Worm (Caenorhabditis elegans) whole organism, L1 larva: Measurements from ENCODE around the gene srm-1.

ENCODE experiments used
- C04F5.9 ChIP-seq: sonication (generic microtip); optimal IDR thresholded peaks from 2 replicates; lab custom pipeline; 2016; ENCODE audit warnings: missing genetic modification characterization, missing compliant biosample characterization
- C34B4.2 ChIP-seq: sonication (generic microtip); optimal IDR thresholded peaks from 2 replicates; lab custom pipeline; 2017; ENCODE audit warnings: mild to moderate bottlenecking, missing genetic modification characterization, missing compliant biosample characterization
- F16B12.6 ChIP-seq: fragments of 150-350 bp; optimal IDR thresholded peaks from 2 replicates; lab custom pipeline; 2014; ENCODE audit warnings: missing biosample characterization, missing genetic modification characterization
- aha-1 ChIP-seq: fragments of 150-350 bp; optimal IDR thresholded peaks from 2 replicates; lab custom pipeline; 2014; ENCODE audit warnings: missing biosample characterization, missing genetic modification characterization
- ama-1 ChIP-seq: fragments of 150-350 bp; optimal IDR thresholded peaks from 2 replicates; lab custom pipeline; 2014
- blmp-1 ChIP-seq: fragments of 150-350 bp; optimal IDR thresholded peaks from 2 replicates; lab custom pipeline; 2014; ENCODE audit warnings: missing biosample characterization, missing genetic modification characterization
- ceh-90 ChIP-seq: sonication (generic microtip); optimal IDR thresholded peaks from 2 replicates; lab custom pipeline; 2016; ENCODE audit warnings: missing genetic modification characterization, missing compliant biosample characterization
- ces-1 ChIP-seq: fragments of 150-350 bp; optimal IDR thresholded peaks from 2 replicates; lab custom pipeline; 2014; ENCODE audit warnings: missing biosample characterization, missing genetic modification reagents, missing genetic modification characterization
- efl-1 ChIP-seq, 4 experiments: fragments of 150-350 bp; optimal IDR thresholded peaks in 3 of 4; peaks in 1 of 4; 1 replicate in 1 of 4; 2 replicates in 3 of 4; lab custom pipeline; 2014; ENCODE audit warnings: missing biosample characterization in 2 of 4, missing genetic modification characterization in 2 of 4, missing genetic modification reagents in 2 of 4
- efl-3 ChIP-seq: fragments of 200-800 bp; sonication (Bioruptor generic); optimal IDR thresholded peaks from 2 replicates; lab custom pipeline; 2018; ENCODE audit warnings: mild to moderate bottlenecking, missing genetic modification characterization, missing compliant biosample characterization
- elt-2 ChIP-seq: sonication (generic microtip); optimal IDR thresholded peaks from 2 replicates; lab custom pipeline; 2016; ENCODE audit warnings: missing genetic modification characterization, mild to moderate bottlenecking, inconsistent platforms, missing compliant biosample characterization, missing genetic modification reagents
- fkh-8 ChIP-seq: sonication (generic microtip); optimal IDR thresholded peaks from 2 replicates; lab custom pipeline; 2016; ENCODE audit warnings: mild to moderate bottlenecking, missing genetic modification characterization, missing compliant biosample characterization
- grh-1 ChIP-seq: fragments of 200-800 bp; sonication (Bioruptor generic); IDR thresholded peaks from 2 replicates; pipeline ENCODE4 v1.3.6; 2022; ENCODE audit warnings: missing genetic modification reagents, missing genetic modification characterization, missing compliant biosample characterization
- hlh-17 ChIP-seq: fragments of 200-800 bp; sonication (Bioruptor generic); optimal IDR thresholded peaks from 2 replicates; lab custom pipeline; 2018; ENCODE audit warnings: missing genetic modification characterization, mild to moderate bottlenecking, missing compliant biosample characterization, moderate library complexity, borderline replicate concordance
- hlh-4 ChIP-seq: sonication (generic microtip); optimal IDR thresholded peaks from 2 replicates; lab custom pipeline; 2016; ENCODE audit warnings: mild to moderate bottlenecking, missing genetic modification characterization, missing compliant biosample characterization
- irx-1 ChIP-seq: sonication (generic microtip); optimal IDR thresholded peaks from 2 replicates; lab custom pipeline; 2016; ENCODE audit warnings: missing genetic modification characterization, missing compliant biosample characterization
- lin-13 ChIP-seq: fragments of 150-350 bp; optimal IDR thresholded peaks from 2 replicates; lab custom pipeline; 2014; ENCODE audit warnings: missing biosample characterization, missing genetic modification reagents, missing genetic modification characterization
- lin-14 ChIP-seq: fragments of 200-800 bp; sonication (Bioruptor generic); optimal IDR thresholded peaks from 2 replicates; lab custom pipeline; 2018; ENCODE audit warnings: mild to moderate bottlenecking, missing genetic modification characterization, moderate library complexity, missing compliant biosample characterization
- lin-39 ChIP-seq: fragments of 150-350 bp; optimal IDR thresholded peaks from 2 replicates; lab custom pipeline; 2014; ENCODE audit warnings: missing biosample characterization, missing genetic modification reagents, missing genetic modification characterization
- lir-3 ChIP-seq: sonication (generic microtip); optimal IDR thresholded peaks from 2 replicates; lab custom pipeline; 2016; ENCODE audit warnings: mild to moderate bottlenecking, missing genetic modification characterization, moderate library complexity, missing compliant biosample characterization; ENCODE audit not compliant: poor library complexity
- mab-9 ChIP-seq: fragments of 200-800 bp; sonication (Bioruptor generic); IDR thresholded peaks from 2 replicates; pipeline ENCODE4 v1.3.6; 2022; ENCODE audit warnings: missing genetic modification reagents, missing genetic modification characterization, missing compliant biosample characterization
- nhr-11 ChIP-seq: fragments of 150-350 bp; optimal IDR thresholded peaks from 2 replicates; lab custom pipeline; 2014; ENCODE audit warnings: missing biosample characterization, missing genetic modification characterization
- nhr-12 ChIP-seq: sonication (generic microtip); optimal IDR thresholded peaks from 2 replicates; lab custom pipeline; 2017; ENCODE audit warnings: missing biosample characterization, missing genetic modification characterization
- nhr-28 ChIP-seq: fragments of 150-350 bp; optimal IDR thresholded peaks from 2 replicates; lab custom pipeline; 2014; ENCODE audit warnings: missing biosample characterization, missing genetic modification characterization
- nhr-76 ChIP-seq: sonication (generic microtip); optimal IDR thresholded peaks from 2 replicates; lab custom pipeline; 2017; ENCODE audit warnings: missing biosample characterization, missing genetic modification characterization
- nhr-77 ChIP-seq: fragments of 150-350 bp; optimal IDR thresholded peaks from 2 replicates; lab custom pipeline; 2014; ENCODE audit warnings: missing biosample characterization, missing genetic modification characterization
- nhr-84 ChIP-seq: sonication (generic microtip); optimal IDR thresholded peaks from 2 replicates; lab custom pipeline; 2017; ENCODE audit warnings: missing biosample characterization, missing genetic modification characterization
- nhr-85 ChIP-seq: sonication (generic microtip); peaks from one replicate; lab custom pipeline; 2016; ENCODE audit warnings: missing genetic modification characterization, inconsistent platforms, missing compliant biosample characterization
- nhr-90 ChIP-seq: sonication (generic microtip); optimal IDR thresholded peaks from 2 replicates; lab custom pipeline; 2016; ENCODE audit warnings: mild to moderate bottlenecking, missing genetic modification characterization, missing compliant biosample characterization; ENCODE audit not compliant: poor library complexity
- pqm-1 ChIP-seq: sonication (generic microtip); optimal IDR thresholded peaks from 3 replicates; lab custom pipeline; 2017; ENCODE audit warnings: missing biosample characterization, missing genetic modification characterization
- snpc-4 ChIP-seq: fragments of 150-350 bp; optimal IDR thresholded peaks from 2 replicates; lab custom pipeline; 2014; ENCODE audit warnings: missing biosample characterization, missing genetic modification characterization
- sptf-1 ChIP-seq: fragments of 150-350 bp; optimal IDR thresholded peaks from 2 replicates; lab custom pipeline; 2014; ENCODE audit warnings: missing biosample characterization, missing genetic modification characterization
- swsn-7 ChIP-seq: sonication (generic microtip); optimal IDR thresholded peaks from 2 replicates; lab custom pipeline; 2016; ENCODE audit warnings: missing genetic modification characterization, missing compliant biosample characterization
- tlp-1 ChIP-seq: fragments of 150-350 bp; optimal IDR thresholded peaks from 2 replicates; lab custom pipeline; 2014; ENCODE audit warnings: missing biosample characterization, missing genetic modification characterization
- unc-30 ChIP-seq: sonication (generic microtip); optimal IDR thresholded peaks from 2 replicates; lab custom pipeline; 2017; ENCODE audit warnings: missing biosample characterization, missing genetic modification characterization
- unc-86 ChIP-seq: sonication (generic microtip); optimal IDR thresholded peaks from 2 replicates; lab custom pipeline; 2016; ENCODE audit warnings: missing genetic modification characterization, missing compliant biosample characterization
- zag-1 ChIP-seq: fragments of 150-350 bp; optimal IDR thresholded peaks from 2 replicates; lab custom pipeline; 2014; ENCODE audit warnings: missing biosample characterization, missing genetic modification characterization
- ztf-4 ChIP-seq: fragments of 150-350 bp; optimal IDR thresholded peaks from 2 replicates; lab custom pipeline; 2014; ENCODE audit warnings: missing biosample characterization, missing genetic modification characterization

Gene srm-1

DNA sequence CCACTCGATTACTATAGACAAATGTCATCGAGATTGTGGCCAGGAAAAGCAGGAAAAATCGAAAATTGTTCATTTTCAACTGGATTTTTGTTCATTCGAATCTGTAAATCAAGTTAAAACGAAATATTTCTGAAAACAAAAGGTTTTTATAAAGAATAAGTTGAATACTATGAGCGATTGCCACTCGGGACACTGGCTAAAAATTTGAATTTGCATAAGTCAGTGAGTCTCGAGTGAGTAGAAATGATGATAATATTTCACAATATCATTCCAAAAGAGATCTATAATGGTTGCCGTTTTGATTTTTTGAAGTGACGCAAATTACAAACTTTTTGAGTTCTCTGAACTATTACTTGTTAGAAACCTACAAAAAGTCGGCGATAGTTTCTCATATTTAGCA lies 8.2 kb downstream of the srm-1 start, which contains the start of gene T28H11.8:
T28H11.8 (minus strand) TSS at position 101 of the 400 bp plus-strand sequence.
- no peak for TF ChIP-seq unc-30 (tag; lab: Kevin White, UChicago)
- no peak for TF ChIP-seq zag-1
- TF ChIP-seq, all 84 proteins: peak for 0

DNA sequence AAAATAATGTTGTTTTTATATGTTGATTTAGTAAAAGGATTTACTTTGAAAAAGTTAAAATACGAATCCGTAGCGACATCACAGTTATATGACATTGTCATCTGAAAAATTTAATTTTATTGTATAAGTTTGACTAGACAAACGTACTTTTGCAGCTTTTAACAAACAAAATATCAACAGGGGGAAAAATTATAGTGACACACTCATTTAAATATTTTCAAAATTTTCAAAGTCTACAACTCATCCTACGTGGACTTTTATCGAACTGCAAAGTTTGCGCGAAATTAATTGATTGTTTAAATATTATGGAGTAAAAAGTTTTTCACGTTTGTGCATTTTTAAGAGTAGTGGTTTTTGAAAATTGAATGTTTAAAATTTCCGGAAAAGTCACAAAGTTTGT lies 13.3 kb downstream of the srm-1 start, which contains the start of gene C09B9.85:
C09B9.85 (minus strand) TSS at position 101 of the 400 bp plus-strand sequence.
- TF ChIP-seq nhr-28 (tag; lab: Kevin White, UChicago) (no peak), irx-1 (tag; lab: Kevin White, UChicago) (no peak), nhr-77 (tag; lab: Kevin White, UChicago) (no peak), mab-9 (no peak), nhr-90 (no peak), zag-1 (no peak), fkh-8 (tag; lab: Kevin White, UChicago) (no peak), nhr-12 (tag; lab: Kevin White, UChicago) (no peak), efl-3 (GFP tag; lab: Kevin White, UChicago) (no peak), ztf-4 (no peak), efl-1 (optimal IDR thresholded peaks at IDR 0.05; lab: Kevin White, UChicago) (no peak), efl-1 (GFP tag; optimal IDR thresholded peaks at IDR 0.05 in 1 of 2; lab: Kevin White, UChicago) (no peak), elt-2 (tag; lab: Kevin White, UChicago) (no peak)
- TF ChIP-seq, all 84 proteins: peak for 0

DNA sequence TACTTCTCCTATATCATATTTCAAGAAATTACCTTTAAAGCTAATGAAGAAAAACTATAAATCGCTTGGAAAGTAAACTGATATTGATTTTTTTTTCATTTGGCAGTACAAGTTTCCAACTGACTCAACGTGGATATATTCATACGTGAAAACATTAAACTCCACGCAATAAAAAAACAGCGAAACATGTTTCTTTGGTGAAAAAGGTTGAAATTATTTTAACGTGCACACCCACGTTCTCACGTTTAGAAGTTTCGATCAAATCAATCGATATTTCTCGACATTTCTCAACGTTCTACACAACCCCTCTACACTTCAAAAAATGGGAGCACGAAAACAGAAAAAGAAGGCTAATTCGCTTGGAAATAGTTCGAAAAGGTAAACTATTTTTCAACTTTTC lies 16.6 kb downstream of the srm-1 start, which contains the start of the genes best-6 and C09B9.2:
best-6 (minus strand) TSS at position 101 of the 400 bp plus-strand sequence.
C09B9.2 (plus strand) TSS at position 314 of the 400 bp plus-strand sequence.
- TF ChIP-seq sptf-1 (tag; lab: Kevin White, UChicago) = no peak
- TF ChIP-seq nhr-76 (tag; lab: Kevin White, UChicago) = no peak
- TF ChIP-seq pqm-1 = no peak
- TF ChIP-seq nhr-85 (tag; lab: Kevin White, UChicago) = no peak
- no peak for TF ChIP-seq fkh-8 (tag; lab: Kevin White, UChicago)
- no peak for TF ChIP-seq snpc-4 (tag; lab: Kevin White, UChicago)
- no peak for TF ChIP-seq blmp-1 (tag; lab: Kevin White, UChicago)
- no peak for TF ChIP-seq elt-2 (tag; lab: Kevin White, UChicago)
- no peak for TF ChIP-seq C34B4.2
- no peak for TF ChIP-seq hlh-4 (tag; lab: Kevin White, UChicago)
- no peak for TF ChIP-seq nhr-11 (tag; lab: Kevin White, UChicago)
- no peak for TF ChIP-seq nhr-12 (tag; lab: Kevin White, UChicago)
- TF ChIP-seq unc-86 (tag; lab: Kevin White, UChicago) = no peak
- TF ChIP-seq hlh-17 (GFP tag; lab: Kevin White, UChicago) = no peak
- TF ChIP-seq, all 84 proteins: peak for 0

ce11 chrIV:5031346-5031745 lies 19.0 kb downstream of the srm-1 start:
- no peak for TF ChIP-seq ces-1 (GFP tag; lab: Kevin White, UChicago)
- no peak for TF ChIP-seq C04F5.9 (tag; lab: Kevin White, UChicago)
- TF ChIP-seq nhr-76 (tag; lab: Kevin White, UChicago) = no peak
- no peak for TF ChIP-seq tlp-1 (tag; lab: Kevin White, UChicago)

DNA sequence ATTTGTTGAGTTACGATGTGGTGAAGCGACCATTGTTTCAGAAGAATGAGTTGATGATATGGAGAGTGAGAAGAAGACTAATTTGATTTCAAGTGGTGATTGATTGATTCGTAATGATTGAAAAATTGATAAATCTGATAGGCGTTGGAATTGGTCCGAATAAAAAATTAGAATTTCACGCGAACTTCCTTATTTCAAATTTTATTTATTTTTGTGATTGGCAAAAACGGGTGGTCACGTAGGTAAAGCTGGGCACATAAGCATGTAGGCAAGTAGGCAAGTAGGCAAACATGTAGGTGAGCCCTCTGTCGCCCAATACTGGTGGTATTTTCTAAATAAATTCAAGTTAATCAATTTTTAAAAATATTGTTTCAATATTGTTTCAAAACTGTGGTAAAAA lies 20.9 kb downstream of the srm-1 start, which contains the start of gene C09B9.4:
C09B9.4 (minus strand) TSS at position 101 of the 400 bp plus-strand sequence.
- no peak for TF ChIP-seq nhr-84
- TF ChIP-seq lin-39 = no peak
- TF ChIP-seq F16B12.6 (tag; lab: Kevin White, UChicago) = no peak
- TF ChIP-seq ama-1 (lab: Kevin White, UChicago) = no peak
- no peak for TF ChIP-seq swsn-7 (tag; lab: Kevin White, UChicago)
- no peak for TF ChIP-seq irx-1 (tag; lab: Kevin White, UChicago)
- no peak for TF ChIP-seq ceh-90 (tag; lab: Kevin White, UChicago)
- no peak for TF ChIP-seq aha-1 (tag; lab: Kevin White, UChicago)
- TF ChIP-seq unc-86 (tag; lab: Kevin White, UChicago) = no peak
- no peak for TF ChIP-seq lin-14
- TF ChIP-seq efl-1 (optimal IDR thresholded peaks at IDR 0.05; lab: Kevin White, UChicago) = no peak
- no peak for TF ChIP-seq efl-1 (GFP tag; optimal IDR thresholded peaks at IDR 0.05 in 1 of 2; lab: Kevin White, UChicago)
- TF ChIP-seq nhr-12 (tag; lab: Kevin White, UChicago) = no peak
- TF ChIP-seq grh-1 (GFP tag; lab: Robert Waterston, UW) = no peak
- no peak for TF ChIP-seq zag-1
- TF ChIP-seq hlh-4 (tag; lab: Kevin White, UChicago) = no peak
- no peak for TF ChIP-seq C34B4.2
- no peak for TF ChIP-seq lin-13
- TF ChIP-seq lir-3 (tag; lab: Kevin White, UChicago) = no peak
